Fruit fly (Drosophila melanogaster): ENCODE measurements around the gene Galk.

DNA sequence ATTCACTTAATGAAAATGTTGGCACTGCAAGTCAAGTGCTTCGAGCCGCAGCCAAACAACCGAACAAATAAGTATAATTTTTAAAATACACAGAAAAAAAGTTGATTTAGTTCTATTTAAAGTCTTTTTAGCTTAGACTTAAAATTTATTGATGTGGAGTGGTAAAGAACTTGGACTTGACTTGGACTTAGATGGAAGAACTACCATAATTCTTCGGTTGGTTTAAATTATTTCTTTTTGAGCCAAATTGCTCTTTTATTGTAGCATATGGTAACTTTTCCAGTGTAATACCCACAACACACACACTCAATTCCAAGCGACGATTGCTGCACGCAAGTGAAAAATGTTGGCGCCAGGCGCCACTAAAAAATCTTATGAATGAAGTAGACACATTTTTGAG lies 42.2 kb upstream of the Galk start:
- peak; percentile 42 for TF ChIP-seq CG8388 (GFP tag; optimal IDR thresholded peaks at IDR 0.05)
- TF ChIP-seq Jarid2 (GFP tag; optimal IDR thresholded peaks at IDR 0.05): no peak
- TF ChIP-seq CG6854 (GFP tag; optimal IDR thresholded peaks at IDR 0.05): no peak
- no peak for TF ChIP-seq CG5180 (GFP tag; optimal IDR thresholded peaks at IDR 0.05)
- TF ChIP-seq fd96Cb (tag; optimal IDR thresholded peaks at IDR 0.05): peak; percentile 42
- no peak for TF ChIP-seq z (GFP tag; IDR thresholded peaks at IDR 0.05)
- TF ChIP-seq Tbp (GFP tag; optimal IDR thresholded peaks at IDR 0.05): no peak
- no peak for TF ChIP-seq CG2116 (GFP tag; optimal IDR thresholded peaks at IDR 0.05)
- no peak for TF ChIP-seq Dp (GFP tag; optimal IDR thresholded peaks at IDR 0.05)
- no peak for TF ChIP-seq sens-2 (GFP tag; IDR thresholded peaks at IDR 0.05)
- no peak for TF ChIP-seq CG42726 (GFP tag; IDR thresholded peaks at IDR 0.05; ENCODE audit: partially characterized antibody)
